Fruit fly (Drosophila melanogaster) whole organism, adult: ENCODE results near the gene Nadsyn.
A peak's percentile ranks its signal among the peaks of the same experiment; 100 is the strongest.

Experiments
- CG14711 ChIP-seq: fragments of 200-800 bp; sonication (Bioruptor generic); optimal IDR thresholded peaks from 2 replicates; lab custom pipeline; 2018; ENCODE audit warnings: missing biosample characterization, mild to moderate bottlenecking, missing genetic modification characterization, moderate library complexity
- CG5204 ChIP-seq: fragments of 200-800 bp; sonication (Bioruptor generic); optimal IDR thresholded peaks from 2 replicates; lab custom pipeline; 2016; ENCODE audit warnings: missing biosample characterization, missing genetic modification characterization
- CG7045 ChIP-seq: fragments of 200-800 bp; sonication (Bioruptor generic); optimal IDR thresholded peaks from 2 replicates; lab custom pipeline; 2017; ENCODE audit warnings: missing biosample characterization, mild to moderate bottlenecking, missing genetic modification characterization
- Crg-1 ChIP-seq: fragments of 200-800 bp; sonication (Bioruptor generic); optimal IDR thresholded peaks from 2 replicates; lab custom pipeline; 2016; ENCODE audit warnings: missing biosample characterization, missing genetic modification characterization
- bab1 ChIP-seq: fragments of 200-800 bp; sonication (Bioruptor generic); optimal IDR thresholded peaks from 3 replicates; lab custom pipeline; 2019; ENCODE audit warnings: missing biosample characterization, mild to moderate bottlenecking, missing genetic modification characterization, moderate library complexity
- cic ChIP-seq: fragments of 200-800 bp; sonication (Bioruptor generic); optimal IDR thresholded peaks from 2 replicates; lab custom pipeline; 2017; ENCODE audit warnings: missing biosample characterization, mild to moderate bottlenecking, missing genetic modification characterization, moderate library complexity
- kay ChIP-seq: fragments of 200-800 bp; sonication (Bioruptor generic); peaks from one replicate; lab custom pipeline; 2016; ENCODE audit warnings: missing biosample characterization, missing genetic modification characterization, borderline replicate concordance

- no peak for TF ChIP-seq kay
- TF ChIP-seq bab1 (GFP tag; lab: Kevin White, UChicago), result peak; percentile 58
- no peak for TF ChIP-seq CG7045 (GFP tag; lab: Kevin White, UChicago)
- no peak for TF ChIP-seq CG5204 (GFP tag; lab: Kevin White, UChicago)
- TF ChIP-seq cic (GFP tag; lab: Kevin White, UChicago), result no peak
- no peak for TF ChIP-seq CG14711 (tag; lab: Kevin White, UChicago)
- TF ChIP-seq Crg-1, result no peak
Observed at dm6 chrX:13721934-13722333, 3.8 kb upstream of the Nadsyn start, which contains the start of the genes Mrgn1 and mus101.
